Worm (Caenorhabditis elegans): ENCODE results near the gene utx-1.
A peak's percentile ranks its signal among the peaks of the same experiment; 100 is the strongest.

Gene utx-1

ce11 chrX:8567823-8568314 lies 10.9 kb downstream of the utx-1 start:
- TF ChIP-seq elt-2 (tag; optimal IDR thresholded peaks at IDR 0.05) = peak; percentile 38
- TF ChIP-seq mdl-1 (tag; optimal IDR thresholded peaks at IDR 0.05) = no peak

ce11 chrX:8568423-8568903 lies 11.5 kb downstream of the utx-1 start:
- TF ChIP-seq ceh-16 (tag; optimal IDR thresholded peaks at IDR 0.05) (no peak), ceh-9 (tag; optimal IDR thresholded peaks at IDR 0.05) (no peak), nfya-1 (tag; optimal IDR thresholded peaks at IDR 0.05; ENCODE audit: insufficient read depth) (no peak), pha-4 (tag; optimal IDR thresholded peaks at IDR 0.05) (no peak), elt-3 (tag; optimal IDR thresholded peaks at IDR 0.05) (no peak), lin-15B (tag; optimal IDR thresholded peaks at IDR 0.05) (no peak), jun-1 (tag; optimal IDR thresholded peaks at IDR 0.05) (peak; percentile 51), fkh-10 (GFP tag; optimal IDR thresholded peaks at IDR 0.05) (no peak), egl-5 (tag; optimal IDR thresholded peaks at IDR 0.05) (no peak), unc-62 (GFP tag; optimal IDR thresholded peaks at IDR 0.05) (peak; percentile 7), aly-2 (tag; optimal IDR thresholded peaks at IDR 0.05) (no peak), pqm-1 (tag; optimal IDR thresholded peaks at IDR 0.05) (peak; percentile 31), nhr-67 (tag; optimal IDR thresholded peaks at IDR 0.05) (no peak), nhr-43 (tag; optimal IDR thresholded peaks at IDR 0.05; ENCODE audit: poor library complexity, severe bottlenecking) (no peak), nhr-25 (tag; optimal IDR thresholded peaks at IDR 0.05) (peak; percentile 28), unc-39 (tag; optimal IDR thresholded peaks at IDR 0.05) (no peak), elt-2 (tag; optimal IDR thresholded peaks at IDR 0.05) (peak; percentile 88), tbx-2 (tag; optimal IDR thresholded peaks at IDR 0.05) (no peak), ama-1 (optimal IDR thresholded peaks at IDR 0.05) (no peak), nhr-23 (tag; optimal IDR thresholded peaks at IDR 0.05) (peak; percentile 48), snpc-4 (tag; optimal IDR thresholded peaks at IDR 0.05) (no peak), daf-12 (tag; optimal IDR thresholded peaks at IDR 0.05) (no peak), nhr-237 (tag; optimal IDR thresholded peaks at IDR 0.05) (no peak)

DNA sequence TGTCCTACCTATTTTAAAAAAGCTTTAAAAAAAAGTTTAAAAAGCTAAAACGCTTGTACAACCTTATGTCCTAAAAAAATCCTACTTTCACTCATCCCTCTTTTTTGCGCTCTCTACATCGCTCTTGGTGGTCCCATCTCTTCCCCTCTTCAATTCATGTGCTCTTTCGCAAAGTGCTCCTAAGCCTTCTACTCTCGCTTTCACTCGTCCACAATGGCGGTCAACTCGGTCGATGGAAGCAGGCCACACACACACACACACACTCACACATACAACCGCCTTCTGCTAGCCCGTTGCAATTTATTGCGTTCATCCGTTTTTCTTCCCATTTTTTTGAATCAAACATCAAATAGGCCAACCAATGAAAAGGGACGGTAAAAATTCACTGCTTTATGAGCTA lies 12.2 kb downstream of the utx-1 start:
- TF ChIP-seq nfya-1 (tag; optimal IDR thresholded peaks at IDR 0.05; ENCODE audit: insufficient read depth) (peak; percentile 47), jun-1 (tag; optimal IDR thresholded peaks at IDR 0.05) (no peak), lin-39 (tag; optimal IDR thresholded peaks at IDR 0.05) (peak; percentile 33)

- TF ChIP-seq skn-1 (tag; optimal IDR thresholded peaks at IDR 0.05) (no peak), nfya-1 (tag; optimal IDR thresholded peaks at IDR 0.05; ENCODE audit: insufficient read depth) (no peak), nhr-237 (tag; optimal IDR thresholded peaks at IDR 0.05) (no peak), nhr-23 (tag; optimal IDR thresholded peaks at IDR 0.05) (no peak), ceh-16 (tag; optimal IDR thresholded peaks at IDR 0.05) (no peak), nhr-67 (tag; optimal IDR thresholded peaks at IDR 0.05) (no peak), fkh-2 (tag; optimal IDR thresholded peaks at IDR 0.05) (no peak), mml-1 (tag; optimal IDR thresholded peaks at IDR 0.05) (no peak), elt-3 (tag; optimal IDR thresholded peaks at IDR 0.05) (no peak), zag-1 (tag; optimal IDR thresholded peaks at IDR 0.05) (no peak), lin-15B (tag; optimal IDR thresholded peaks at IDR 0.05) (no peak), nhr-77 (tag; optimal IDR thresholded peaks at IDR 0.05) (no peak), jun-1 (tag; optimal IDR thresholded peaks at IDR 0.05) (no peak), nhr-28 (tag; optimal IDR thresholded peaks at IDR 0.05) (no peak), egl-5 (tag; optimal IDR thresholded peaks at IDR 0.05) (no peak), eor-1 (tag; optimal IDR thresholded peaks at IDR 0.05) (no peak)
Observed at ce11 chrX:8570997-8571517, 14.1 kb downstream of the utx-1 start, which contains the start of gene jmjd-3.1. Gene jmjd-3.1, plus strand, starts transcription at chrX:8571047.

DNA sequence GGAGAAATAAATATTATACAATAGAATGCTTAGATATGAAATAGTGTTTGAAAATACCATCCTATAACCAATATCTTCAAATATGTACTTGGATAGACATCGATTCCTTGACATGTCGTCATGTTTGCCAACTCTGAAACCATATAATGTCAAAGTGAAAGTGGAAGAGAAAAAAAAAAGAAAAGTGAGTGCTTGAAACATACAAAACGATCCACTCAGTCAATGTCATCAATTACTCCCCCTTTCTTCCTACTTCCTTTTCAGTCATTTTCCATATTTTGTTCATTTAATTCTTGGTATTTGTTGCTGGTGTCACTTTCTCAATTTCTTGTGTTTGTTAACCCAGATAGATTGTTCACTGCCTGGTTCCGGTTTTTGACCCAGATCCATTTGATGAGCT lies 23.3 kb downstream of the utx-1 start, which contains the start of gene F18E9.4:
TSS of gene F18E9.4 (plus strand) at position 301 of the 400 bp plus-strand sequence.
- TF ChIP-seq elt-2 (tag; optimal IDR thresholded peaks at IDR 0.05) (no peak), nhr-23 (tag; optimal IDR thresholded peaks at IDR 0.05) (no peak), nhr-237 (tag; optimal IDR thresholded peaks at IDR 0.05) (no peak), fkh-2 (tag; optimal IDR thresholded peaks at IDR 0.05) (no peak), lin-15B (tag; optimal IDR thresholded peaks at IDR 0.05) (no peak), pqm-1 (tag; optimal IDR thresholded peaks at IDR 0.05) (no peak), ceh-16 (tag; optimal IDR thresholded peaks at IDR 0.05) (no peak), tbx-2 (tag; optimal IDR thresholded peaks at IDR 0.05) (no peak), ceh-82 (tag; optimal IDR thresholded peaks at IDR 0.05) (no peak), sea-2 (GFP tag; optimal IDR thresholded peaks at IDR 0.05) (no peak), daf-12 (tag; optimal IDR thresholded peaks at IDR 0.05) (no peak), nhr-77 (tag; optimal IDR thresholded peaks at IDR 0.05) (no peak), fkh-10 (GFP tag; optimal IDR thresholded peaks at IDR 0.05) (no peak), unc-62 (GFP tag; optimal IDR thresholded peaks at IDR 0.05) (no peak), ceh-9 (tag; optimal IDR thresholded peaks at IDR 0.05) (no peak)

Measured in whole organism, L3 larva.